Fruit fly (Drosophila melanogaster): ENCODE measurements around the gene CG11550.
A peak's percentile ranks its signal among the peaks of the same experiment; 100 is the strongest.

CG11550 gene

dm6 chr3R:31679830-31680294 is at the start of gene CG11550:
Gene CG11550 (minus strand): TSS chr3R:31679880.
- no peak for TF ChIP-seq CG17801 (GFP tag; optimal IDR thresholded peaks at IDR 0.05; ENCODE audit: partially characterized antibody)

- no peak for TF ChIP-seq CG17801 (GFP tag; optimal IDR thresholded peaks at IDR 0.05; ENCODE audit: partially characterized antibody)
Measured at dm6 chr3R:31727773-31728172, 48.1 kb upstream of the CG11550 start.

dm6 chr3R:31726286-31726685 is 46.6 kb upstream of the CG11550 start:
- no peak for TF ChIP-seq CG17801 (GFP tag; optimal IDR thresholded peaks at IDR 0.05; ENCODE audit: partially characterized antibody)

dm6 chr3R:31725486-31726227 is 46.0 kb upstream of the CG11550 start:
- TF ChIP-seq CG17801 (GFP tag; optimal IDR thresholded peaks at IDR 0.05; ENCODE audit: partially characterized antibody): no peak

- peak; percentile 72 for TF ChIP-seq CG17801 (GFP tag; optimal IDR thresholded peaks at IDR 0.05; ENCODE audit: partially characterized antibody)
Measured at dm6 chr3R:31724580-31725320, 45.1 kb upstream of the CG11550 start.

dm6 chr3R:31724136-31724535 is 44.5 kb upstream of the CG11550 start:
- no peak for TF ChIP-seq CG17801 (GFP tag; optimal IDR thresholded peaks at IDR 0.05; ENCODE audit: partially characterized antibody)

- TF ChIP-seq CG17801 (GFP tag; optimal IDR thresholded peaks at IDR 0.05; ENCODE audit: partially characterized antibody): no peak
Measured at dm6 chr3R:31723206-31723933, 43.7 kb upstream of the CG11550 start.

- no peak for TF ChIP-seq CG17801 (GFP tag; optimal IDR thresholded peaks at IDR 0.05; ENCODE audit: partially characterized antibody)
Measured at dm6 chr3R:31721958-31722357, 42.3 kb upstream of the CG11550 start.

- TF ChIP-seq CG17801 (GFP tag; optimal IDR thresholded peaks at IDR 0.05; ENCODE audit: partially characterized antibody): no peak
Measured at dm6 chr3R:31721466-31721865, 41.8 kb upstream of the CG11550 start.

dm6 chr3R:31720112-31720511 is 40.4 kb upstream of the CG11550 start:
- TF ChIP-seq CG17801 (GFP tag; optimal IDR thresholded peaks at IDR 0.05; ENCODE audit: partially characterized antibody): no peak

- TF ChIP-seq CG17801 (GFP tag; optimal IDR thresholded peaks at IDR 0.05; ENCODE audit: partially characterized antibody): no peak
Measured at dm6 chr3R:31719497-31719896, 39.8 kb upstream of the CG11550 start.

dm6 chr3R:31718967-31719366 is 39.3 kb upstream of the CG11550 start:
- no peak for TF ChIP-seq CG17801 (GFP tag; optimal IDR thresholded peaks at IDR 0.05; ENCODE audit: partially characterized antibody)

- TF ChIP-seq CG17801 (GFP tag; optimal IDR thresholded peaks at IDR 0.05; ENCODE audit: partially characterized antibody): no peak
Measured at dm6 chr3R:31718168-31718565, 38.5 kb upstream of the CG11550 start.

dm6 chr3R:31717299-31718167 is 37.9 kb upstream of the CG11550 start:
- no peak for TF ChIP-seq CG17801 (GFP tag; optimal IDR thresholded peaks at IDR 0.05; ENCODE audit: partially characterized antibody)

dm6 chr3R:31716265-31716664 is 36.6 kb upstream of the CG11550 start:
- TF ChIP-seq CG17801 (GFP tag; optimal IDR thresholded peaks at IDR 0.05; ENCODE audit: partially characterized antibody): no peak

All from ovary, adult (tissue).